Fruit fly (Drosophila melanogaster) whole organism, embryonic: ENCODE results near the gene CG6695.

Source experiments
- Abd-B ChIP-seq: fragments of 200-800 bp; sonication (Bioruptor generic); optimal IDR thresholded peaks from 2 replicates; lab custom pipeline; 2018; ENCODE audit warnings: missing biosample characterization, mild to moderate bottlenecking, missing genetic modification characterization, moderate library complexity
- Bteb2 ChIP-seq: fragments of 200-800 bp; sonication (Bioruptor generic); optimal IDR thresholded peaks from 2 replicates; lab custom pipeline; 2016; ENCODE audit warnings: missing biosample characterization, missing genetic modification characterization
- CG10462 ChIP-seq: fragments of 200-800 bp; sonication (Bioruptor generic); optimal IDR thresholded peaks from 2 replicates; lab custom pipeline; 2016; ENCODE audit warnings: missing biosample characterization, missing genetic modification characterization
- CG10959 ChIP-seq: fragments of 200-800 bp; sonication (Bioruptor generic); IDR thresholded peaks from 2 replicates; pipeline ENCODE4 v1.3.6; 2022; ENCODE audit warnings: missing biosample characterization, missing genetic modification characterization
- CG11247 ChIP-seq: fragments of 200-800 bp; sonication (Bioruptor generic); IDR thresholded peaks from 2 replicates; pipeline ENCODE4 v1.3.6; 2022; ENCODE audit warnings: missing biosample characterization, missing genetic modification characterization
- CG11398 ChIP-seq: fragments of 200-800 bp; sonication (Bioruptor generic); optimal IDR thresholded peaks from 2 replicates; lab custom pipeline; 2016; ENCODE audit warnings: missing biosample characterization, missing genetic modification characterization
- CG11696 ChIP-seq: fragments of 200-800 bp; sonication (Bioruptor generic); IDR thresholded peaks from 2 replicates; pipeline ENCODE4 v1.3.6; 2022; ENCODE audit warnings: missing biosample characterization, missing genetic modification characterization
- CG15073 ChIP-seq: fragments of 200-800 bp; sonication (Bioruptor generic); optimal IDR thresholded peaks from 2 replicates; lab custom pipeline; 2016; ENCODE audit warnings: missing biosample characterization, missing genetic modification characterization
- CG1603 ChIP-seq: fragments of 200-800 bp; sonication (Bioruptor generic); optimal IDR thresholded peaks from 2 replicates; lab custom pipeline; 2019; ENCODE audit warnings: missing biosample characterization, mild to moderate bottlenecking, missing genetic modification characterization, moderate library complexity
- CG1647 ChIP-seq: fragments of 200-800 bp; sonication (Bioruptor generic); optimal IDR thresholded peaks from 3 replicates; lab custom pipeline; 2016; ENCODE audit warnings: missing biosample characterization, missing genetic modification characterization
- CG16863 ChIP-seq: fragments of 200-800 bp; sonication (Bioruptor generic); optimal IDR thresholded peaks from 3 replicates; lab custom pipeline; 2016; ENCODE audit warnings: missing biosample characterization, missing genetic modification characterization
- CG17186 ChIP-seq: fragments of 200-800 bp; sonication (Bioruptor generic); optimal IDR thresholded peaks from 3 replicates; lab custom pipeline; 2017; ENCODE audit warnings: missing biosample characterization, missing genetic modification reagents, missing genetic modification characterization
- CG18599 ChIP-seq: fragments of 200-800 bp; sonication (Bioruptor generic); optimal IDR thresholded peaks from 3 replicates; lab custom pipeline; 2017; ENCODE audit warnings: missing biosample characterization, missing genetic modification characterization, mild to moderate bottlenecking, moderate library complexity, missing genetic modification reagents
- CG18764 ChIP-seq: fragments of 200-800 bp; sonication (Bioruptor generic); optimal IDR thresholded peaks from 3 replicates; lab custom pipeline; 2016; ENCODE audit warnings: missing biosample characterization, missing genetic modification characterization
- CG2678 ChIP-seq: fragments of 200-800 bp; sonication (Bioruptor generic); optimal IDR thresholded peaks from 3 replicates; lab custom pipeline; 2019; ENCODE audit warnings: missing biosample characterization, mild to moderate bottlenecking, missing genetic modification characterization, moderate library complexity
- CG2712 ChIP-seq: fragments of 200-800 bp; optimal IDR thresholded peaks from 3 replicates; lab custom pipeline; 2019; ENCODE audit warnings: missing biosample characterization, mild to moderate bottlenecking, missing genetic modification characterization, moderate library complexity
- CG31365 ChIP-seq: fragments of 200-800 bp; sonication (Bioruptor generic); optimal IDR thresholded peaks from 2 replicates; lab custom pipeline; 2018; ENCODE audit warnings: missing biosample characterization, mild to moderate bottlenecking, missing genetic modification characterization
- CG42726 ChIP-seq: fragments of 200-800 bp; sonication (Bioruptor generic); IDR thresholded peaks from 2 replicates; pipeline ENCODE4 v1.3.6; 2022; ENCODE audit warnings: missing biosample characterization, missing genetic modification characterization; ENCODE audit not compliant: partially characterized antibody
- CG4282 ChIP-seq: fragments of 200-800 bp; sonication (Bioruptor generic); optimal IDR thresholded peaks from 2 replicates; lab custom pipeline; 2016; ENCODE audit warnings: missing biosample characterization, missing genetic modification characterization
- CG4707 ChIP-seq: fragments of 200-800 bp; sonication (Bioruptor generic); optimal IDR thresholded peaks from 2 replicates; lab custom pipeline; 2018; ENCODE audit warnings: missing biosample characterization, mild to moderate bottlenecking, missing genetic modification characterization, moderate library complexity
- CG6791 ChIP-seq: fragments of 200-800 bp; sonication (Bioruptor generic); IDR thresholded peaks from 3 replicates; pipeline ENCODE4 v1.3.6; 2022; ENCODE audit warnings: missing biosample characterization, missing genetic modification characterization; ENCODE audit not compliant: partially characterized antibody
- CG8944 ChIP-seq: fragments of 200-800 bp; sonication (Bioruptor generic); optimal IDR thresholded peaks from 3 replicates; lab custom pipeline; 2016; ENCODE audit warnings: missing biosample characterization, missing genetic modification characterization
- Elba2 ChIP-seq: fragments of 200-800 bp; sonication (Bioruptor generic); optimal IDR thresholded peaks from 3 replicates; lab custom pipeline; 2016; ENCODE audit warnings: missing biosample characterization, missing genetic modification characterization
- HLHmδ ChIP-seq: fragments of 200-800 bp; sonication (Bioruptor generic); optimal IDR thresholded peaks from 2 replicates; lab custom pipeline; 2018; ENCODE audit warnings: missing biosample characterization, mild to moderate bottlenecking, missing genetic modification characterization, moderate library complexity
- Hr3 ChIP-seq: fragments of 200-800 bp; sonication (Bioruptor generic); optimal IDR thresholded peaks from 3 replicates; lab custom pipeline; 2016; ENCODE audit warnings: missing biosample characterization, missing genetic modification characterization
- Hr78 ChIP-seq, 2 experiments: fragments of 200-800 bp in 1 of 2; fragments of >200 bp in 1 of 2; sonication (Bioruptor generic) in 1 of 2; optimal IDR thresholded peaks; 2 replicates each; lab custom pipeline; 2017 to 2019; ENCODE audit warnings: missing biosample characterization in 2 of 2, missing genetic modification characterization in 2 of 2, mild to moderate bottlenecking in 1 of 2, moderate library complexity in 1 of 2
- Mad ChIP-seq: fragments of 200-800 bp; sonication (Bioruptor generic); optimal IDR thresholded peaks from 2 replicates; lab custom pipeline; 2016; ENCODE audit warnings: missing biosample characterization, missing genetic modification characterization
- Meics ChIP-seq: fragments of 200-800 bp; sonication (Bioruptor generic); optimal IDR thresholded peaks from 2 replicates; lab custom pipeline; 2017; ENCODE audit warnings: missing biosample characterization, mild to moderate bottlenecking, missing genetic modification characterization
- Neu2 ChIP-seq: fragments of 200-800 bp; sonication (Bioruptor generic); optimal IDR thresholded peaks from 3 replicates; lab custom pipeline; 2016; ENCODE audit warnings: missing biosample characterization, missing genetic modification characterization, borderline replicate concordance
- Opbp ChIP-seq: fragments of 200-800 bp; sonication (Bioruptor generic); IDR thresholded peaks from 3 replicates; pipeline ENCODE4 v1.3.6; 2022; ENCODE audit warnings: missing biosample characterization, missing genetic modification characterization; ENCODE audit not compliant: partially characterized antibody
- Pdp1 ChIP-seq, 2 experiments: fragments of 200-800 bp; sonication (Bioruptor generic); optimal IDR thresholded peaks; 3 replicates each; lab custom pipeline; 2016; ENCODE audit warnings: missing biosample characterization in 2 of 2, missing genetic modification characterization in 2 of 2, mild to moderate bottlenecking in 1 of 2, moderate library complexity in 1 of 2
- Sox102F ChIP-seq: fragments of 200-800 bp; sonication (Bioruptor generic); optimal IDR thresholded peaks from 2 replicates; lab custom pipeline; 2018; ENCODE audit warnings: missing biosample characterization, mild to moderate bottlenecking, missing genetic modification characterization, moderate library complexity
- Tbp ChIP-seq: fragments of >200 bp; optimal IDR thresholded peaks from 2 replicates; lab custom pipeline; 2018; ENCODE audit warnings: missing biosample characterization, missing genetic modification characterization
- Usf ChIP-seq: fragments of 200-800 bp; sonication (Bioruptor generic); optimal IDR thresholded peaks from 2 replicates; lab custom pipeline; 2017; ENCODE audit warnings: missing genotype, missing biosample characterization, missing genetic modification characterization
- Xbp1 ChIP-seq: fragments of 200-800 bp; sonication (Bioruptor generic); optimal IDR thresholded peaks from 3 replicates; lab custom pipeline; 2016; ENCODE audit warnings: missing biosample characterization, mild to moderate bottlenecking, missing genetic modification characterization
- Xrp1 ChIP-seq: fragments of 200-800 bp; sonication (Bioruptor generic); IDR thresholded peaks from 2 replicates; pipeline ENCODE4 v1.3.6; 2022; ENCODE audit warnings: missing biosample characterization, missing genetic modification characterization
- abd-A ChIP-seq: fragments of 200-800 bp; sonication (Bioruptor generic); optimal IDR thresholded peaks from 3 replicates; lab custom pipeline; 2019; ENCODE audit warnings: missing biosample characterization, mild to moderate bottlenecking, missing genetic modification characterization, moderate library complexity
- az2 ChIP-seq: fragments of 200-800 bp; sonication (Bioruptor generic); optimal IDR thresholded peaks from 3 replicates; lab custom pipeline; 2016; ENCODE audit warnings: missing biosample characterization, missing genetic modification characterization
- bab2 ChIP-seq: fragments of 200-800 bp; sonication (Bioruptor generic); optimal IDR thresholded peaks from 2 replicates; lab custom pipeline; 2016; ENCODE audit warnings: missing biosample characterization, missing genetic modification characterization
- bbx ChIP-seq: fragments of 200-800 bp; sonication (Bioruptor generic); IDR thresholded peaks from 2 replicates; pipeline ENCODE4 v1.3.6; 2022; ENCODE audit warnings: missing biosample characterization, missing genetic modification characterization; ENCODE audit not compliant: partially characterized antibody
- cg ChIP-seq: fragments of 200-800 bp; sonication (Bioruptor generic); optimal IDR thresholded peaks from 3 replicates; lab custom pipeline; 2019; ENCODE audit warnings: missing biosample characterization, mild to moderate bottlenecking, missing genetic modification characterization, moderate library complexity
- croc ChIP-seq: fragments of 200-800 bp; sonication (Bioruptor generic); conservative IDR thresholded peaks from 3 replicates; pipeline ENCODE4 v1.3.6; 2022; ENCODE audit warnings: missing biosample characterization, missing genetic modification characterization
- ems ChIP-seq: fragments of 200-800 bp; sonication (Bioruptor generic); optimal IDR thresholded peaks from 3 replicates; lab custom pipeline; 2016; ENCODE audit warnings: missing biosample characterization, missing genetic modification characterization
- gcm2 ChIP-seq: fragments of 200-800 bp; sonication (Bioruptor generic); optimal IDR thresholded peaks from 2 replicates; lab custom pipeline; 2016; ENCODE audit warnings: missing biosample characterization, missing genetic modification characterization
- lov ChIP-seq, 2 experiments: fragments of 200-800 bp in 1 of 2; fragments of >200 bp in 1 of 2; sonication (Bioruptor generic) in 1 of 2; IDR thresholded peaks in 1 of 2; optimal IDR thresholded peaks in 1 of 2; 2 replicates in 1 of 2; 3 replicates in 1 of 2; pipeline versions ENCODE4 v1.3.6 to Lab custom; 2017 to 2022; ENCODE audit warnings: missing biosample characterization in 1 of 2, missing genetic modification characterization in 1 of 2
- pb ChIP-seq: fragments of 200-800 bp; sonication (Bioruptor generic); optimal IDR thresholded peaks from 3 replicates; lab custom pipeline; 2016; ENCODE audit warnings: missing biosample characterization, missing genetic modification characterization
- pnt ChIP-seq: fragments of 200-800 bp; sonication (Bioruptor generic); optimal IDR thresholded peaks from 3 replicates; lab custom pipeline; 2016; ENCODE audit warnings: missing biosample characterization, missing genetic modification characterization
- run ChIP-seq: fragments of 200-800 bp; sonication (Bioruptor generic); optimal IDR thresholded peaks from 3 replicates; lab custom pipeline; 2018; ENCODE audit warnings: missing biosample characterization, mild to moderate bottlenecking, missing genetic modification characterization
- salm ChIP-seq: fragments of 200-800 bp; sonication (Bioruptor generic); optimal IDR thresholded peaks from 2 replicates; lab custom pipeline; 2018; ENCODE audit warnings: missing biosample characterization, mild to moderate bottlenecking, missing genetic modification characterization
- vnd ChIP-seq: fragments of 200-800 bp; sonication (Bioruptor generic); IDR thresholded peaks from 3 replicates; pipeline ENCODE4 v1.3.6; 2022; ENCODE audit warnings: missing biosample characterization, missing genetic modification characterization; ENCODE audit not compliant: partially characterized antibody

CG6695 gene

DNA sequence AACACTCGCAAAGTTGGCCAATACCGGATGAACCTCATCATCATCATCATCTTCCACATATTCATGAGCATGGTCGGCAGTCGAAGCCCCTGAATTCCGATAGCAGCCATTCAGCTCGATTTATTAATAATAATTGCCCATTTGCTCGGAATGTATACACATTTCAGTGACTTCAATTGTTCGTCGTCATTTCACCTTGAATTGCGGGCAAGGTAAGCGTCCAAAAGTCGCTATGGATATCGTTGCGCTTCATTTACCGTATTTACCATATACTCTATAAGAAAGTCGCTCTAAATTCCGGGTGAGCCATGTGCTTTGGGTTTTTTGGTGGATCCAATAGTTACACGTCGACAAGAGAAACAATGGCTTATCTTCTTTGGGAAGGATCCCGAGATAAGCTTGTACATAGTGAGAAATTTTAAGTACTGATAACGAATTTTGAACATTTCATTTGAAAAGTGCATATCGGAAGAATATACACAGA lies 28.9 kb upstream of the CG6695 start (continued):
- no peak for TF ChIP-seq pb (GFP tag; lab: Kevin White, UChicago)
- peak; percentile 3 for TF ChIP-seq CG1647 (GFP tag; lab: Kevin White, UChicago)
- TF ChIP-seq lov (optimal IDR thresholded peaks at IDR 0.05; lab: Kevin White, UChicago): no peak
- TF ChIP-seq lov (GFP tag; IDR thresholded peaks at IDR 0.05; lab: Robert Waterston, UW): no peak
- TF ChIP-seq Meics (GFP tag; lab: Kevin White, UChicago): peak; percentile 22
- TF ChIP-seq bab2: peak; percentile 13
- no peak for TF ChIP-seq run (tag; lab: Kevin White, UChicago)
- TF ChIP-seq Hr3 (GFP tag; lab: Kevin White, UChicago): no peak
- TF ChIP-seq Mad (GFP tag; lab: Kevin White, UChicago): no peak
- TF ChIP-seq CG2712 (tag; lab: Kevin White, UChicago): peak; percentile 21
- no peak for TF ChIP-seq Tbp (GFP tag; lab: Kevin White, UChicago)
- no peak for TF ChIP-seq CG6791 (GFP tag; lab: Robert Waterston, UW)
- no peak for TF ChIP-seq CG10959 (GFP tag; lab: Robert Waterston, UW)
- no peak for TF ChIP-seq pnt (GFP tag; lab: Kevin White, UChicago)
- peak; percentile 7 for TF ChIP-seq az2
- TF ChIP-seq croc (GFP tag; lab: Robert Waterston, UW): no peak
- no peak for TF ChIP-seq bbx (GFP tag; lab: Robert Waterston, UW)
- no peak for TF ChIP-seq Abd-B (GFP tag; lab: Kevin White, UChicago)
- TF ChIP-seq Xrp1: peak; percentile 43; the same call in 1 of the 2 replicates
- no peak for TF ChIP-seq Elba2 (GFP tag; lab: Kevin White, UChicago)
- TF ChIP-seq CG11247 (GFP tag; lab: Robert Waterston, UW): no peak
- no peak for TF ChIP-seq CG1603 (tag; lab: Kevin White, UChicago)
- no peak for TF ChIP-seq CG15073
- TF ChIP-seq CG18764 (GFP tag; lab: Kevin White, UChicago): no peak
- no peak for TF ChIP-seq Usf (GFP tag; lab: Kevin White, UChicago)
- peak in 1 of 2 experiments; percentile 32 for TF ChIP-seq Pdp1 (GFP tag; optimal IDR thresholded peaks at IDR 0.05; lab: Kevin White, UChicago)
- no peak for TF ChIP-seq Sox102F
- TF ChIP-seq Xbp1 (GFP tag; lab: Kevin White, UChicago): peak; percentile 38
- no peak for TF ChIP-seq CG18599 (GFP tag; lab: Kevin White, UChicago)
- no peak for TF ChIP-seq abd-A (tag; lab: Kevin White, UChicago)
- TF ChIP-seq CG2678: no peak
- no peak for TF ChIP-seq Bteb2 (GFP tag; lab: Kevin White, UChicago)
- TF ChIP-seq CG11398: no peak
- no peak for TF ChIP-seq vnd
- TF ChIP-seq CG8944 (GFP tag; lab: Kevin White, UChicago): no peak
- TF ChIP-seq ems (GFP tag; lab: Kevin White, UChicago): no peak
- TF ChIP-seq CG42726 (GFP tag; lab: Robert Waterston, UW): no peak
- no peak for TF ChIP-seq CG10462 (GFP tag; lab: Kevin White, UChicago)
- no peak for TF ChIP-seq Neu2
- TF ChIP-seq CG17186 (GFP tag; lab: Kevin White, UChicago): no peak
- TF ChIP-seq CG31365 (tag; lab: Kevin White, UChicago): no peak
- no peak for TF ChIP-seq CG4707 (GFP tag; lab: Kevin White, UChicago)
- no peak for TF ChIP-seq CG4282 (GFP tag; lab: Kevin White, UChicago)
- TF ChIP-seq Opbp: no peak
- TF ChIP-seq Hr78 (GFP tag; optimal IDR thresholded peaks at IDR 0.05; lab: Kevin White, UChicago): no peak
- TF ChIP-seq salm (tag; lab: Kevin White, UChicago): no peak
- no peak for TF ChIP-seq CG16863 (GFP tag; lab: Kevin White, UChicago)
- TF ChIP-seq gcm2 (GFP tag; lab: Kevin White, UChicago): no peak
- TF ChIP-seq CG11696 (GFP tag; lab: Robert Waterston, UW): no peak
- TF ChIP-seq cg (GFP tag; lab: Kevin White, UChicago): peak; percentile 53
- TF ChIP-seq HLHmδ: no peak
